Worm (Caenorhabditis elegans) whole organism, L4/young adult: ENCODE measurements around the gene F17H10.2.

Source experiments
- W03F9.2 ChIP-seq: fragments of 150-350 bp; optimal IDR thresholded peaks from 2 replicates; lab custom pipeline; 2014; ENCODE audit warnings: missing biosample characterization, missing genetic modification characterization
- him-1 ChIP-seq: sonication (generic microtip); optimal IDR thresholded peaks from 2 replicates; lab custom pipeline; 2016; ENCODE audit warnings: missing genotype, missing genetic modification reagents, missing genetic modification characterization, missing compliant biosample characterization

- no peak for TF ChIP-seq W03F9.2
- no peak for TF ChIP-seq him-1 (tag; lab: Kevin White, UChicago)
Observed at ce11 chrX:13161778-13162177, 48.2 kb downstream of the F17H10.2 start.
